Fruit fly (Drosophila melanogaster): ENCODE data around the gene CG13838.

- TF ChIP-seq psq (optimal IDR thresholded peaks at IDR 0.05) (no peak), EcR (GFP tag; optimal IDR thresholded peaks at IDR 0.05) (no peak), usp (GFP tag; optimal IDR thresholded peaks at IDR 0.05) (no peak), pan (optimal IDR thresholded peaks at IDR 0.05) (no peak)
Observed at dm6 chr3R:23036321-23036720, 5.7 kb upstream of the CG13838 start.

Measured in whole organism.